Fruit fly (Drosophila melanogaster) whole organism, pupa: Measurements from ENCODE around the gene CG14062.

Source experiments
- CG10348 ChIP-seq: fragments of 200-800 bp; sonication (Bioruptor generic); IDR thresholded peaks from 2 replicates; pipeline ENCODE4 v1.3.6; 2022; ENCODE audit warnings: missing biosample characterization, missing genetic modification characterization
- CG12605 ChIP-seq: fragments of 200-800 bp; sonication (Bioruptor generic); IDR thresholded peaks from 2 replicates; pipeline ENCODE4 v1.3.6; 2022; ENCODE audit warnings: missing biosample characterization, missing genetic modification characterization
- CG13204 ChIP-seq: fragments of 200-800 bp; sonication (Bioruptor generic); optimal IDR thresholded peaks from 2 replicates; lab custom pipeline; 2018; ENCODE audit warnings: missing biosample characterization, mild to moderate bottlenecking, missing genetic modification characterization, moderate library complexity
- CG14655 ChIP-seq: fragments of 200-800 bp; sonication (Bioruptor generic); optimal IDR thresholded peaks from 3 replicates; lab custom pipeline; 2017; ENCODE audit warnings: mild to moderate bottlenecking, missing biosample characterization, missing genetic modification reagents, missing genetic modification characterization
- CG15710 ChIP-seq: fragments of 200-800 bp; sonication (Bioruptor generic); optimal IDR thresholded peaks from 2 replicates; lab custom pipeline; 2018; ENCODE audit warnings: missing biosample characterization, mild to moderate bottlenecking, missing genetic modification characterization, moderate library complexity
- CG17806 ChIP-seq: fragments of 200-800 bp; sonication (Bioruptor generic); optimal IDR thresholded peaks from 2 replicates; lab custom pipeline; 2018; ENCODE audit warnings: missing biosample characterization, mild to moderate bottlenecking, missing genetic modification characterization, moderate library complexity
- CG32121 ChIP-seq: fragments of 200-800 bp; sonication (Bioruptor generic); IDR thresholded peaks from 2 replicates; pipeline ENCODE4 v1.3.6; 2022; ENCODE audit warnings: missing biosample characterization, missing genetic modification characterization
- CG34367 ChIP-seq: fragments of 200-800 bp; sonication (Bioruptor generic); optimal IDR thresholded peaks from 2 replicates; lab custom pipeline; 2018; ENCODE audit warnings: missing biosample characterization, mild to moderate bottlenecking, missing genetic modification characterization
- CG4496 ChIP-seq: fragments of 200-800 bp; sonication (Bioruptor generic); IDR thresholded peaks from 3 replicates; pipeline ENCODE4 v1.3.6; 2022; ENCODE audit warnings: missing biosample characterization, missing genetic modification characterization
- CG8159 ChIP-seq: fragments of 200-800 bp; sonication (Bioruptor generic); optimal IDR thresholded peaks from 3 replicates; lab custom pipeline; 2018; ENCODE audit warnings: missing biosample characterization, mild to moderate bottlenecking, missing genetic modification characterization, moderate library complexity
- CG8301 ChIP-seq: fragments of 200-800 bp; sonication (Bioruptor generic); optimal IDR thresholded peaks from 2 replicates; lab custom pipeline; 2018; ENCODE audit warnings: missing biosample characterization, mild to moderate bottlenecking, missing genetic modification characterization
- CG9948 ChIP-seq: fragments of 200-800 bp; sonication (Bioruptor generic); optimal IDR thresholded peaks from 2 replicates; lab custom pipeline; 2018; ENCODE audit warnings: missing biosample characterization, mild to moderate bottlenecking, missing genetic modification characterization, moderate library complexity
- D1 ChIP-seq: fragments of 200-800 bp; sonication (Bioruptor generic); optimal IDR thresholded peaks from 2 replicates; lab custom pipeline; 2018; ENCODE audit warnings: missing biosample characterization, mild to moderate bottlenecking, missing genetic modification characterization, moderate library complexity
- EcR ChIP-seq: fragments of 200-800 bp; sonication (Bioruptor generic); optimal IDR thresholded peaks from 3 replicates; lab custom pipeline; 2019; ENCODE audit warnings: missing biosample characterization, missing genetic modification characterization, mild to moderate bottlenecking, moderate library complexity, missing genetic modification reagents
- Ets98B ChIP-seq: fragments of 200-800 bp; sonication (Bioruptor generic); IDR thresholded peaks from 2 replicates; pipeline ENCODE4 v1.3.6; 2022; ENCODE audit warnings: missing biosample characterization, missing genetic modification characterization
- Pif1A ChIP-seq: fragments of 200-800 bp; sonication (Bioruptor generic); optimal IDR thresholded peaks from 3 replicates; lab custom pipeline; 2016; ENCODE audit warnings: missing biosample characterization, missing genetic modification characterization
- Pif1B ChIP-seq: fragments of 200-800 bp; sonication (Bioruptor generic); optimal IDR thresholded peaks from 3 replicates; lab custom pipeline; 2016; ENCODE audit warnings: missing biosample characterization, missing genetic modification characterization
- Snoo ChIP-seq: fragments of 200-800 bp; sonication (Bioruptor generic); optimal IDR thresholded peaks from 3 replicates; lab custom pipeline; 2017; ENCODE audit warnings: missing biosample characterization, mild to moderate bottlenecking, missing genetic modification characterization, inconsistent platforms
- fd96Ca ChIP-seq: fragments of 200-800 bp; sonication (Bioruptor generic); IDR thresholded peaks from 3 replicates; pipeline ENCODE4 v1.3.6; 2022; ENCODE audit warnings: missing biosample characterization, missing genetic modification characterization
- gl ChIP-seq: fragments of 200-800 bp; sonication (Bioruptor generic); optimal IDR thresholded peaks from 2 replicates; lab custom pipeline; 2018; ENCODE audit warnings: missing biosample characterization, mild to moderate bottlenecking, missing genetic modification characterization
- rn ChIP-seq: fragments of 200-800 bp; sonication (Bioruptor generic); IDR thresholded peaks from 2 replicates; pipeline ENCODE4 v1.3.6; 2022; ENCODE audit warnings: missing biosample characterization, missing genetic modification characterization

Gene CG14062

dm6 chr3R:28654596-28654995, 11.9 kb upstream of the CG14062 start:
- TF ChIP-seq Snoo (tag; lab: Kevin White, UChicago) (no peak), CG32121 (GFP tag; lab: Robert Waterston, UW) (no peak), D1 (tag; lab: Kevin White, UChicago) (no peak), CG10348 (GFP tag; lab: Robert Waterston, UW) (no peak), Ets98B (GFP tag; lab: Robert Waterston, UW) (no peak), EcR (no peak), rn (GFP tag; lab: Robert Waterston, UW) (no peak), CG4496 (no peak), CG17806 (tag; lab: Kevin White, UChicago) (no peak), CG34367 (no peak), CG8301 (tag; lab: Kevin White, UChicago) (no peak), CG8159 (tag; lab: Kevin White, UChicago) (no peak), CG15710 (no peak), gl (no peak), Pif1B (GFP tag; lab: Kevin White, UChicago) (no peak), CG13204 (GFP tag; lab: Kevin White, UChicago) (no peak), CG12605 (no peak), Pif1A (GFP tag; lab: Kevin White, UChicago) (no peak)

DNA sequence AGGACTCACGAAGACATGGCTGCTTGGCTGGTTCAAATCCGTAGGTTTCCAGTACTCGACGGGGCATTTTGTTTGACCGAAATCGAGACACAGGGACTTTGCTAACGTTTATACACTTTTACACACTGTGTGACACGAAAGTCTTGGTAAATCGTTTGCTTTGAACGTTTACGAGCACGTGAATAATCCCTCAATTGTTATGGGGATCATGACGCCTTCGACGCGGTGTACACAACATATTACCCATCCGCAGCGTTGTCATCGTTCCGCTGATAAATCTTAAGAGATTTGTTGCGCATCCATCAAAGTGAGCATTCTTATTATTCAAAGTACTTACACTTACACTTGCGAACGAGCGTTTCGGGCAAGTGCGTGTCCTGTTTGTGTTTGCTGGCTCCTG, 7.7 kb upstream of the CG14062 start, which contains the start of gene CG31050:
Gene CG31050, minus strand, starts transcription at position 101 of the 400 bp plus-strand sequence.
- TF ChIP-seq gl (no peak), Snoo (tag; lab: Kevin White, UChicago) (no peak), D1 (tag; lab: Kevin White, UChicago) (no peak), CG14655 (GFP tag; lab: Kevin White, UChicago) (no peak), CG4496 (no peak), Pif1B (GFP tag; lab: Kevin White, UChicago) (no peak), CG12605 (no peak)

dm6 chr3R:28636111-28636510, 6.6 kb downstream of the CG14062 start, which contains the start of gene CG9988:
TSS of gene CG9988 (plus strand) at chr3R:28636411.
- TF ChIP-seq CG4496 (no peak), CG34367 (no peak), CG14655 (GFP tag; lab: Kevin White, UChicago) (no peak), gl (no peak), D1 (tag; lab: Kevin White, UChicago) (no peak), CG12605 (no peak)

- peak; percentile 7 for TF ChIP-seq CG8159 (tag; lab: Kevin White, UChicago)
- peak; percentile 1 for TF ChIP-seq Snoo (tag; lab: Kevin White, UChicago)
- TF ChIP-seq CG4496, result no peak
- no peak for TF ChIP-seq CG14655 (GFP tag; lab: Kevin White, UChicago)
- peak; percentile 36; the same call in 1 of the 2 replicates for TF ChIP-seq CG32121 (GFP tag; lab: Robert Waterston, UW)
Measured at dm6 chr3R:28634981-28635930, 7.4 kb downstream of the CG14062 start, which contains the start of gene CG10011. TSS of gene CG10011 (minus strand) at chr3R:28635099.

- peak; percentile 18 for TF ChIP-seq CG15710
- no peak for TF ChIP-seq gl
- TF ChIP-seq EcR, result peak; percentile 10
- TF ChIP-seq rn (GFP tag; lab: Robert Waterston, UW), result 0 out of 2 replicates have a peak, but pooled peaks have one; percentile 8
- peak; percentile 24 for TF ChIP-seq CG13204 (GFP tag; lab: Kevin White, UChicago)
- TF ChIP-seq Pif1B (GFP tag; lab: Kevin White, UChicago), result peak; percentile 10
- TF ChIP-seq Snoo (tag; lab: Kevin White, UChicago), result no peak
Measured at dm6 chr3R:28634261-28634980, 8.3 kb downstream of the CG14062 start.

dm6 chr3R:28633746-28634145, 8.9 kb downstream of the CG14062 start:
- peak; percentile 53 for TF ChIP-seq CG17806 (tag; lab: Kevin White, UChicago)
- peak; percentile 56 for TF ChIP-seq CG8159 (tag; lab: Kevin White, UChicago)
- peak; percentile 66 for TF ChIP-seq CG14655 (GFP tag; lab: Kevin White, UChicago)
- TF ChIP-seq CG8301 (tag; lab: Kevin White, UChicago), result peak; percentile 54
- no peak for TF ChIP-seq D1 (tag; lab: Kevin White, UChicago)
- peak; percentile 23 for TF ChIP-seq CG34367
- peak; percentile 14; the same call in 1 of the 3 replicates for TF ChIP-seq fd96Ca (GFP tag; lab: Robert Waterston, UW)
- TF ChIP-seq rn (GFP tag; lab: Robert Waterston, UW), result peak; percentile 61
- no peak for TF ChIP-seq CG10348 (GFP tag; lab: Robert Waterston, UW)
- peak; percentile 34; the same call in 1 of the 3 replicates for TF ChIP-seq CG4496
- peak; percentile 54 for TF ChIP-seq Snoo (tag; lab: Kevin White, UChicago)
- TF ChIP-seq gl, result no peak
- TF ChIP-seq EcR, result no peak
- TF ChIP-seq CG13204 (GFP tag; lab: Kevin White, UChicago), result no peak
- TF ChIP-seq CG15710, result peak; percentile 54
- TF ChIP-seq Pif1A (GFP tag; lab: Kevin White, UChicago), result peak; percentile 73
- TF ChIP-seq CG9948 (tag; lab: Kevin White, UChicago), result peak; percentile 33
- peak; percentile 60 for TF ChIP-seq CG32121 (GFP tag; lab: Robert Waterston, UW)
- TF ChIP-seq Ets98B (GFP tag; lab: Robert Waterston, UW), result peak; percentile 47
- TF ChIP-seq CG12605, result no peak
- TF ChIP-seq Pif1B (GFP tag; lab: Kevin White, UChicago), result peak; percentile 62
